Worm (Caenorhabditis elegans): Measurements from ENCODE around the gene C46H3.1.

Gene C46H3.1

DNA sequence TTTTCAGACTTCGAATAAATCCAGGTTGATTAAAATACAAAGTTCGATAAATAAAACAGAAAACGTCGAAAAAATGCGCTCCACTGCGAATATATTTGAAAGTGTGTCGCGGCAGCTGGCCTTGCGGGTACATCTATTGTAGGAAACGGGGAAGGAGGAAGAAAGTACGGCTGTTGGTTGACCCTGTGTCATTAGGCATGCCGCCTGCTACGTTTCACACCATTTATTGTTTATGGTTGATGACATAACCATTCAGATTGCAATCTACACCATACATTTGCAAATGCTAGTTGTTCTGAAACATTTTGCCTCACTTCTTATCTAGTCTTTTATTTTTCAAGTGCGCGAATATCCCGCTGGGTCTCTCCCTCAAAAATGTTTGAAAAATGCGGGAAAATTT is 17.6 kb upstream of the C46H3.1 start, which contains the start of gene T13G4.4:
Gene T13G4.4 (minus strand): TSS at position 97 of the 400 bp plus-strand sequence.
- TF ChIP-seq blmp-1 (tag; optimal IDR thresholded peaks at IDR 0.05): peak; percentile 45
- no peak for TF ChIP-seq rnt-1 (tag; optimal IDR thresholded peaks at IDR 0.05)
- TF ChIP-seq nhr-85 (tag): peak; percentile 26

ce11 chrX:1192848-1193247 is 16.3 kb upstream of the C46H3.1 start, which contains the start of gene T13G4.1:
T13G4.1 (plus strand) TSS chrX:1193148.
- TF ChIP-seq elt-2 (tag; optimal IDR thresholded peaks at IDR 0.05): no peak
- no peak for TF ChIP-seq lin-14 (GFP tag; optimal IDR thresholded peaks at IDR 0.05)
- no peak for TF ChIP-seq nhr-77 (tag; optimal IDR thresholded peaks at IDR 0.05)
- TF ChIP-seq ama-1 (optimal IDR thresholded peaks at IDR 0.05): no peak
- TF ChIP-seq pag-3 (tag; optimal IDR thresholded peaks at IDR 0.05; ENCODE audit: borderline replicate concordance, insufficient read depth): no peak
- TF ChIP-seq unc-30 (tag; optimal IDR thresholded peaks at IDR 0.05): no peak
- TF ChIP-seq dpl-1 (GFP tag; optimal IDR thresholded peaks at IDR 0.05): no peak
- no peak for TF ChIP-seq aha-1 (tag; optimal IDR thresholded peaks at IDR 0.05)
- no peak for TF ChIP-seq zip-4 (GFP tag; optimal IDR thresholded peaks at IDR 0.05)
- no peak for TF ChIP-seq nhr-76 (tag; optimal IDR thresholded peaks at IDR 0.05)
- TF ChIP-seq egl-27 (tag; optimal IDR thresholded peaks at IDR 0.05): no peak

DNA sequence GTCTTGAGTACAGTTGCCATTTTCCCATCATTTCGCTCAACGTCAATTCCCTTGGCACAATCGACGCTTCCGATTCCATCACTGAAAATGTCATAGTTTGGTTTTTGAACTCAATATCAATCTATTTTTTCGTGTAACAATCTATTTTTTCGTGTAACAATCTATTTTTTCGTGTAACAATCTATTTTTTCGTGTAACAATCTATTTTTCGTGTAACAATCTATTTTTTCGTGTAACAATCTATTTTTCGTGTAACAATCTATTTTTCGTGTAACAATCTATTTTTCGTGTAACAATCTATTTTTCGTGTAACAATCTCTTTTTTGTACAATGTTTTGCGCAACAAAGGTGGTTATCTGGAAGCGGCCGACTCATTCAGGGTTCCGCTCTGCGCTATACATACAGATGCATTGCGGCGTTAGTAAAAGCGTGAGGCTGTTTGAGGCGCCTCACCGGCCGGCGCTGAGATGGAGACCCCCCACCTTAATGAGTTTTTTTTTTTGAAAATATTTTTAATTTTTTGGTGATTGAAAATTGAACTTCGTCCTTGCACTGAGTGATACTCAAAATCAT is 13.9 kb upstream of the C46H3.1 start:
- TF ChIP-seq snpc-4 (tag; optimal IDR thresholded peaks at IDR 0.05): peak; percentile 68

- TF ChIP-seq ceh-63 (GFP tag; optimal IDR thresholded peaks at IDR 0.05): no peak
- TF ChIP-seq Y116A8C.19 (tag; optimal IDR thresholded peaks at IDR 0.05; ENCODE audit: borderline replicate concordance): no peak
- TF ChIP-seq efl-1 (optimal IDR thresholded peaks at IDR 0.05): no peak
- TF ChIP-seq efl-1 (GFP tag; optimal IDR thresholded peaks at IDR 0.05 in 1 of 2): peak in 1 of 2 experiments; percentile 22
- TF ChIP-seq nhr-20 (tag; optimal IDR thresholded peaks at IDR 0.05): no peak
- TF ChIP-seq sox-4 (tag; optimal IDR thresholded peaks at IDR 0.05): no peak
These were observed 6.6 kb upstream of the C46H3.1 start for ce11 chrX:1202638-1203037.

- TF ChIP-seq jun-1 (tag; optimal IDR thresholded peaks at IDR 0.05) (no peak), xbp-1 (tag; optimal IDR thresholded peaks at IDR 0.05) (no peak), fos-1 (tag; optimal IDR thresholded peaks at IDR 0.05) (no peak), fkh-10 (GFP tag; optimal IDR thresholded peaks at IDR 0.05) (no peak), sptf-1 (tag; optimal IDR thresholded peaks at IDR 0.05) (no peak), fkh-8 (tag; optimal IDR thresholded peaks at IDR 0.05) (no peak), swsn-7 (tag; optimal IDR thresholded peaks at IDR 0.05) (no peak), skn-1 (tag; optimal IDR thresholded peaks at IDR 0.05) (no peak), pag-3 (tag; optimal IDR thresholded peaks at IDR 0.05; ENCODE audit: borderline replicate concordance, insufficient read depth) (no peak), fkh-4 (tag; optimal IDR thresholded peaks at IDR 0.05; ENCODE audit: borderline replicate concordance) (no peak)
These were observed 3.2 kb upstream of the C46H3.1 start, which contains the start of gene T13G4.7 for ce11 chrX:1206029-1206428. T13G4.7 (minus strand) TSS chrX:1206129.

- TF ChIP-seq sptf-1 (tag; optimal IDR thresholded peaks at IDR 0.05) (no peak), xbp-1 (tag; optimal IDR thresholded peaks at IDR 0.05) (no peak), egl-13 (tag; optimal IDR thresholded peaks at IDR 0.05) (no peak), mab-9 (GFP tag; IDR thresholded peaks at IDR 0.05) (no peak), fkh-4 (tag; optimal IDR thresholded peaks at IDR 0.05; ENCODE audit: borderline replicate concordance) (no peak), tlp-1 (tag; optimal IDR thresholded peaks at IDR 0.05) (no peak), C04F5.9 (tag; optimal IDR thresholded peaks at IDR 0.05) (no peak), skn-1 (tag; optimal IDR thresholded peaks at IDR 0.05) (no peak)
These were observed 1.3 kb upstream of the C46H3.1 start for ce11 chrX:1207915-1208314.

Measured in whole organism, L1 larva.